Fruit fly (Drosophila melanogaster) whole organism, prepupa: ENCODE measurements around the gene dre4.

Experiments
- Blimp-1 ChIP-seq: fragments of 200-800 bp; sonication (Bioruptor generic); optimal IDR thresholded peaks from 3 replicates; lab custom pipeline; 2017; ENCODE audit warnings: missing biosample characterization, missing genetic modification characterization, mild to moderate bottlenecking, moderate library complexity, missing genetic modification reagents
- CG3032 ChIP-seq: fragments of 200-800 bp; optimal IDR thresholded peaks from 2 replicates; lab custom pipeline; 2019; ENCODE audit warnings: missing biosample characterization, mild to moderate bottlenecking, missing genetic modification characterization, moderate library complexity
- CG31627 ChIP-seq: fragments of 200-800 bp; sonication (Bioruptor generic); optimal IDR thresholded peaks from 3 replicates; lab custom pipeline; 2016; ENCODE audit warnings: missing biosample characterization, missing genetic modification characterization
- CG4318 ChIP-seq: fragments of 200-800 bp; sonication (Bioruptor generic); optimal IDR thresholded peaks from 3 replicates; lab custom pipeline; 2017; ENCODE audit warnings: missing biosample characterization, mild to moderate bottlenecking, missing genetic modification characterization
- CG6163 ChIP-seq: fragments of 200-800 bp; sonication (Bioruptor generic); IDR thresholded peaks from 3 replicates; pipeline ENCODE4 v1.3.6; 2022; ENCODE audit warnings: missing biosample characterization, missing genetic modification characterization
- CG8632 ChIP-seq: fragments of 200-800 bp; sonication (Bioruptor generic); optimal IDR thresholded peaks from 3 replicates; lab custom pipeline; 2016; ENCODE audit warnings: missing biosample characterization, missing genetic modification characterization
- Sox102F ChIP-seq: fragments of 200-800 bp; sonication (Bioruptor generic); optimal IDR thresholded peaks from 2 replicates; lab custom pipeline; 2016; ENCODE audit warnings: missing biosample characterization, mild to moderate bottlenecking, missing genetic modification characterization
- net ChIP-seq: fragments of 200-800 bp; sonication (Bioruptor generic); optimal IDR thresholded peaks from 3 replicates; lab custom pipeline; 2016; ENCODE audit warnings: missing biosample characterization, missing genetic modification characterization
- spab ChIP-seq: fragments of 200-800 bp; sonication (Bioruptor generic); optimal IDR thresholded peaks from 2 replicates; lab custom pipeline; 2017; ENCODE audit warnings: missing biosample characterization, mild to moderate bottlenecking, missing genetic modification characterization, missing genetic modification reagents
- vri ChIP-seq: fragments of 200-800 bp; sonication (Bioruptor generic); optimal IDR thresholded peaks from 3 replicates; lab custom pipeline; 2016; ENCODE audit warnings: missing biosample characterization, mild to moderate bottlenecking, missing genetic modification characterization

dm6 chr3L:1856467-1857350 is 19.4 kb downstream of the dre4 start, which contains the start of gene CG12024:
- no peak for TF ChIP-seq spab (GFP tag; lab: Kevin White, UChicago)
- peak; percentile 74 for TF ChIP-seq CG31627 (GFP tag; lab: Kevin White, UChicago)
- no peak for TF ChIP-seq Blimp-1 (GFP tag; lab: Kevin White, UChicago)
- TF ChIP-seq CG6163 (GFP tag; lab: Robert Waterston, UW): no peak
- peak; percentile 10 for TF ChIP-seq net
- TF ChIP-seq CG3032: peak; percentile 66
- no peak for TF ChIP-seq CG8632 (GFP tag; lab: Kevin White, UChicago)
- peak; percentile 52 for TF ChIP-seq Sox102F (GFP tag; lab: Kevin White, UChicago)
- TF ChIP-seq CG4318 (GFP tag; lab: Kevin White, UChicago): peak; percentile 46
- peak; percentile 15 for TF ChIP-seq vri
